Fruit fly (Drosophila melanogaster) Kc167 (cell line): Measurements from ENCODE around the gene CG7298.

ENCODE experiments used
- Myc ChIP-seq: fragments of >200 bp; optimal IDR thresholded peaks from 2 replicates; lab custom pipeline; 2017; ENCODE audit warnings: missing external identifiers
- Sin3A ChIP-seq: fragments of >200 bp; optimal IDR thresholded peaks from 2 replicates; lab custom pipeline; 2018; ENCODE audit warnings: missing external identifiers
- h ChIP-seq: fragments of >200 bp; optimal IDR thresholded peaks from 3 replicates; lab custom pipeline; 2018; ENCODE audit warnings: missing external identifiers
- insv ChIP-seq: fragments of >200 bp; optimal IDR thresholded peaks from 3 replicates; lab custom pipeline; 2018; ENCODE audit warnings: missing external identifiers
- psq ChIP-seq: fragments of >200 bp; optimal IDR thresholded peaks from 2 replicates; lab custom pipeline; 2017; ENCODE audit warnings: missing external identifiers
- ttk ChIP-seq: sonication (Bioruptor generic); optimal IDR thresholded peaks from 2 replicates; lab custom pipeline; 2017; ENCODE audit warnings: missing external identifiers

The CG7298 gene

DNA sequence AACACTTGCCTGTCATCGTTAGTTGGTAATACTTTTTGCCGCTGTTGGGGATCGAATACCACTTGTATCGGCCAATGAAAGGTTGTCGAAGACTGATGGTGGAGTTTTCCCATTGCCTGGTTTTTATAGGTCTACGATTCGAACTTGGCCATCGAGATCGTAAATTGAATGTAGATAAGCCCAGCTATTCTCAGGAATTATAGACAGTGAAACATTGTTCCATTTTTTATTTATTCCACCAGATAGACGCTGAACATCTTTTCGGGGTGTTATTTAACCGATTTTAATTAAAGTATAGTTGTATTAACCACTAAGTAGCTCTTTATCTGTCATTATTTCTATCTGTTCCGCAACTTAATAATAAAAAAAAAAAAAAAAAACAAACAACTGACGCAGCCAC, at the start of gene CG7298:
TSS of gene CG7298 (minus strand) at position 101 of the 400 bp plus-strand sequence.
- no peak for TF ChIP-seq ttk (lab: Kevin White, UChicago)
- TF ChIP-seq Sin3A (lab: Kevin White, UChicago), result no peak
- no peak for TF ChIP-seq insv (lab: Kevin White, UChicago)
- no peak for TF ChIP-seq psq (lab: Kevin White, UChicago)
- TF ChIP-seq h, result no peak
- TF ChIP-seq Myc (lab: Kevin White, UChicago), result no peak

DNA sequence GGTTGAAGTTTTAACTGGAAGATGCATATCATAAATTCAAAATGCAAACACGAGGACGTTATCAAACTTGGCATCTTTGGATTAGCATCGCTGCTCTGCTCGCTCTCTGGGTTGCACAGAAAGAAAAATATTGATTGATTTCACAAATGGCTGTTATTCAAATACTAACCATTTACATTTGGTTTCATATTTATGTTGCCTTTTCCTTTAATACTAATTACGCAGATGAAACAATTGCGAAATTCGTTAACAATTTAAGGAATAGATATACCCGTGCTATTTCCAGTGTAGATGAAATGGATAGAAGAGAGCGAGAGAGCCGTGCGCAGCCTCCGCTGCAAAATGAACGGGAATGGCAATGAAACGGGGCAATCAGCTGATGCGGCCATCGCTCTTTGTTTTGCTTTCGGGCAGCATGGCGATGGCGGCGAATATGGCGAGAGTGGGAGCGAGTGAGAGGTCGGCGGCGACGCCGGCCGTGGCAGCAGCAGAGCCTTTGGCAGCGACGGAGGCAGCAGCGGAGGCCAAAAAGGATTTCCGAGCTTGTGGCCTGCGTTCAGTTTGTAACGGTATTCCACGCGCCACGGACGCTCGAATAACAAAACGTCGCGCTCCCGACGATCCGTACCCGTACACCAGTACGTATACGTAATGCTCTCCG, 44.2 kb upstream of the CG7298 start, which contains the start of gene rdgC:
TSS of gene rdgC (plus strand) at position 568 of the 661 bp plus-strand sequence.
- TF ChIP-seq insv (lab: Kevin White, UChicago), result no peak

DNA sequence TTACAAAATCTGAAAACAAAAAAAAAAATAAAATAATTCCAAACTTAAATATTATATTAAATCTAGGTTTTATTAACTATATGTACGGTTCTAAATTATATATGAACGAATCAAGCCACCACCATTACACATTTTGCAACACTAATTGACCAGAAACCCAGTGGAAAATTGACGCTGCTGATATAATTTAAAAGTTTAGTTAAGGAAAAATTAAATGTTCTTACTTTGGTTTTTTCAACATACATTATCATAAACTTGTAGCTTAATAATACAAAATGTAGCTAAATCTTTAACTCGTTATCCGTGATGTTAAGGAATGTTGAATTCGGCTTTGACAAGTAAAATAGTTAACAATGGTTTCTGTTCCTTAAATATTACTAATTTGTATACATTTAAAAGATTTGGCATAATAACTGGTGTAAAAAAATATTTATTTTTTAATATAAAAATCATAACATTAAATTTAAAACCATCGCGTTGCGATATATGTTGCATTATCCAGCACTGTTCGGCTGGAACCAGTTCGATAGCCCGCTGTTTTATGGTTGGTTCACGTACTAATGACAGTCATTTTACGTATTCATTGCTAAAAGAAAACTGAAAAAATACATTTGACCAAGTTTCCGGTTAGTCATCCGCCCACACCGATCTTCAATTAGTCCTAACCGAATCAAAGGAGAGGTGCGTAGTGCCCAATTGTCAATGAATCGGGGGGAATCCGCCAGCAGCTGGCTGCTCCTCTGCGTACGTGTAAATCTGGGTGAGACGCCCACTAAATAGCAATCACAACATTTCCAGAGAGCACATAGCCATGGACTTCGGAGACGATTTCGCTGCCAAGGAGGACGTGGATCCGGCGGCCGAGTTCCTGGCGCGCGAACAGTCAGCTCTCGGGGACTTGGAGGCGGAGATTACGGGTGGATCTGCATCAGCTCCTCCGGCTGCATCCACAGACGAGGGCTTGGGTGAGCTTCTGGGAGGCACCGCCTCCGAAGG, 38.8 kb upstream of the CG7298 start:
- TF ChIP-seq Sin3A (lab: Kevin White, UChicago) (no peak), h (no peak), ttk (lab: Kevin White, UChicago) (no peak), insv (lab: Kevin White, UChicago) (no peak), psq (lab: Kevin White, UChicago) (no peak), Myc (lab: Kevin White, UChicago) (no peak)

- TF ChIP-seq insv (lab: Kevin White, UChicago) (no peak), Sin3A (lab: Kevin White, UChicago) (no peak), ttk (lab: Kevin White, UChicago) (no peak), Myc (lab: Kevin White, UChicago) (no peak), psq (lab: Kevin White, UChicago) (no peak), h (no peak)
Observed at dm6 chr3L:20241163-20241970, 37.9 kb upstream of the CG7298 start, which contains the start of the genes CG6951 and CG17233. Gene CG6951 (plus strand): TSS chr3L:20241267. Gene CG17233 (minus strand): TSS chr3L:20241903.

DNA sequence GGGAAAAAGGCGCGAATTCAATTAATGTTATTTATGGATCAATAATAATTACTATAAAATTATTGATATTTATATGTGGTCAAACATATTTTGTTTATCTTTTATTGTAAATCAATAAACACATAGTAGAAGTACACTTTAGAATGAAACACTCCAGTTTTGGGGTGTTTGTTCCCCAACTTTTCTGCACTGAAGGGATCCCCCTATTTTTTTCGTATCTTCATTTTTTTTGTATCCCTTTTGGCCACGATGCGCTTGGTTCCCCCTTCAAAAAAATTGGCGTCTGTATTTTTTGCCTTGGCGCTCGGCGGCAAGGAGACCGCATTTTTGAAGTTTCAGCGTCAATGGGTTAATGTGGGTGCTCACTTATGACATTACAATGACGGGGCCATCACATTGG, 37.3 kb upstream of the CG7298 start, which contains the start of gene Clc:
TSS of gene Clc (plus strand) at position 301 of the 400 bp plus-strand sequence.
- TF ChIP-seq h (no peak), Sin3A (lab: Kevin White, UChicago) (no peak), insv (lab: Kevin White, UChicago) (no peak), psq (lab: Kevin White, UChicago) (no peak), Myc (lab: Kevin White, UChicago) (no peak), ttk (lab: Kevin White, UChicago) (no peak)

DNA sequence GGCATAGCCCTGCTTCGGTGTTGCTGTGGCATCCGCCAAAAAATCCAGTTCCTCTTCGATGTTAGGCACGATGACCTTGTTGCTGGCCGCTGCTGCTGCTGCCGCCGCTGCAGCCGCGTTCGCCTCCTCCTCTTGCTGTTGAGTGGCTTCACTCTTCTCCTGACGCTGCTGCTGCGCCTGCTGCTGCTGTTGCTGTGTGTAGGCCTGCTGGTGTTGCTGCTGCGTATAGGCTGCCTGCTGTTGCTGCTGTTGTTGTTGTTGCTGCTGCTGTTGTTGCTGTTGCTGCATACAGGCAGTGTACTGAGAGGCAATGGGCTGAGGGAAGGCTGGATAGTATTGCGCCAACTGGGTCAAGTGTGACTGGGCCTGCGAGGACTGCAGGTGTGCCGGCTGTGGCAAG, 33.7 kb upstream of the CG7298 start:
- TF ChIP-seq Sin3A (lab: Kevin White, UChicago) (no peak), psq (lab: Kevin White, UChicago) (no peak), Myc (lab: Kevin White, UChicago) (no peak), h (no peak), ttk (lab: Kevin White, UChicago) (no peak), insv (lab: Kevin White, UChicago) (no peak)

DNA sequence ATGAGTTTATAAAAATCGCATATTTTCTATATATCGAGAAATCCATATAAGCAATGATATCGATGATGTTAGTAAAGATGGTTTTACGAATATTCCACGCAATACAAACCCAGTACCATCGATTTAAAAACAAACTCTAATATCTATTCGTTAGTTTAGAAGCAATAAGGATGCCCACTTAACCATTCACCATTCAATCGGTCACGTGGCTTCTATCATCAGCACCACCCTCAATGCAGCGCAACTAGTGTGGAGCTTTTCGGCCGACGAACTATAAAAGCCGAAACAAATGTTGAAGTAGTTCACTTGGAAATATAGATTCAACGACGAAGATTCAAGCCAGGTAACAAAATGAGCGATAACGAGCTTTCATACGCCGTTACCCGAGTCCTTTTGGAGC, 27.9 kb upstream of the CG7298 start, which contains the start of gene CG13813:
TSS of gene CG13813 (plus strand) at position 301 of the 400 bp plus-strand sequence.
- no peak for TF ChIP-seq h

DNA sequence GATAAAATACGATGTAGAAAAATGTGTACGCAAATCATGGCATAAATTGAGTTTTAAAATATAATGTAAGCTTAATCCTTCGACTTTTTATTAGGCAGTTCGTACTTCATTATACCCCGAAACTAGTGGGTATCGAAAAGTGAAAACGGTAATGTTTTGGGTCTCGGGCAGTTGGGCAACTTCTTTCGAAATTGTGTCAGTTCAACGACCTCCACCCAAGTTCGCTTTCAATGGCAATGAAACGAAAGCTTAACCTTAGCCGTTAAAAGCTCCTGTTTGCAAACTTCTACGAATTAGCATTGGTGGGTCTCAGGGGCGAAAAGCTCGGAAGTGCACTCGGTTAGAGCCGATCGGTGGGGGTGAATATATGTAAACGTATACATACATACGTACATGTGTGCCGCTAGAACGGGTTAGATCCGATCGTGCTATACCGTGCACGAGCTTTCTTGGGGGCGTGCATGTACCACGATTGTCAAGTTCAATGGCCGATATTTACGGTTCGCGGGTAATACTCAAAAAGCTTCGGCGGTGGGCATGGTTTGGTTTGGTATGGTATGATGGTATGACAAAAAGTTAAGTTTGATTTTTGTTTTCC, 26.8 kb upstream of the CG7298 start:
- TF ChIP-seq ttk (lab: Kevin White, UChicago), result no peak
- TF ChIP-seq psq (lab: Kevin White, UChicago), result no peak
- no peak for TF ChIP-seq Myc (lab: Kevin White, UChicago)
- TF ChIP-seq Sin3A (lab: Kevin White, UChicago), result no peak
- no peak for TF ChIP-seq h
- no peak for TF ChIP-seq insv (lab: Kevin White, UChicago)

DNA sequence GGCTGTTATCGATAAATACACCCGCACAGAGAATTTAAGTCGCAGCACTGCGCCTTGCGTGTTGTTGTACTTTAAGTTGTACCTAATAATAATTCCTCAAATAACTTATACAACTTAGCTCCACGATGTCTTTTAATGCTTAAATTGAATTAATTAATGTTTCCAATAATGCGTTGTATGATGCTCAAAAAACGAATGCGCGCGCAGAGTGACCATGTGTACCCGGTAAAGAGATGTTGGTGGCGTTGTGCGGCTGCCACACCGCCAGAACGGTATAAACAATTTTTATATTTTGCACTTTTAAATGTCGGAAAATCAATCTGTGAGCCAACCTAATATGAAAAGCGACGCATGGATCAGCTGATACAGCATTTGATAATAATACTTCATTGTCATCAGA, 22.7 kb upstream of the CG7298 start:
- TF ChIP-seq insv (lab: Kevin White, UChicago) (no peak), ttk (lab: Kevin White, UChicago) (no peak), Myc (lab: Kevin White, UChicago) (no peak), Sin3A (lab: Kevin White, UChicago) (no peak), h (no peak), psq (lab: Kevin White, UChicago) (no peak)

dm6 chr3L:20223398-20223951, 20.0 kb upstream of the CG7298 start, which contains the start of gene CG17147:
Gene CG17147 (plus strand): TSS chr3L:20223932.
- no peak for TF ChIP-seq insv (lab: Kevin White, UChicago)

DNA sequence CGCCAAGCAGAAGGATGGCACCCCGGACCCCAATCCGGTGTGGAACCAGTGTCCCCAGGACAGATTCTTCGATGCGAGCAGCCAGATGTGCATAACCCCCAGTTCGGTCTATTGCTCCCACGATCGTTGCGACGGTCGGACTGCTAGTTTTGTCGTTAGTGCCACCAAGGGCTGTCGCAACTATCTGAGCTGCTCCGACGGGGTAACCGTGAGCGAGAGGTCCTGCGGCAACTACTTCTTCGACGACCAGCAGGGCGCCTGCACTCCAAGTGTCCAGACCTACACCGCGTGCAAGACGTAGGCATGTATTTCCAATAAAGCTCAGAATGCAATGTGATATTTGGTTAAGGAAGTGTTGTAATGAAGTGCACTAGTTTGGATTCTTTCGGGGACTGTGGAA, 19.1 kb upstream of the CG7298 start:
- TF ChIP-seq Sin3A (lab: Kevin White, UChicago) (no peak), h (no peak), insv (lab: Kevin White, UChicago) (no peak), Myc (lab: Kevin White, UChicago) (no peak), ttk (lab: Kevin White, UChicago) (no peak), psq (lab: Kevin White, UChicago) (no peak)
